Worm (Caenorhabditis elegans): ENCODE measurements around the gene T01B11.1.

Gene T01B11.1

ce11 chrIV:8464187-8464586 is 17.2 kb downstream of the T01B11.1 start:
- no peak for TF ChIP-seq dmd-4 (tag; optimal IDR thresholded peaks at IDR 0.05; ENCODE audit: borderline replicate concordance)
- TF ChIP-seq pag-3 (tag; optimal IDR thresholded peaks at IDR 0.05; ENCODE audit: borderline replicate concordance) = no peak
- no peak for TF ChIP-seq ahr-1 (tag; optimal IDR thresholded peaks at IDR 0.05)
- no peak for TF ChIP-seq ceh-2 (tag; optimal IDR thresholded peaks at IDR 0.05)
- no peak for TF ChIP-seq pat-9 (tag; optimal IDR thresholded peaks at IDR 0.05)
- TF ChIP-seq ceh-14 (tag; optimal IDR thresholded peaks at IDR 0.05) = no peak
- TF ChIP-seq dve-1 (tag; optimal IDR thresholded peaks at IDR 0.05) = no peak
- no peak for TF ChIP-seq pax-1 (tag; optimal IDR thresholded peaks at IDR 0.05)
- no peak for TF ChIP-seq pha-4 (tag; optimal IDR thresholded peaks at IDR 0.05)
- no peak for TF ChIP-seq unc-42 (tag; optimal IDR thresholded peaks at IDR 0.05)
- no peak for TF ChIP-seq eyg-1 (tag; optimal IDR thresholded peaks at IDR 0.05)
- no peak for TF ChIP-seq hlh-6 (tag; optimal IDR thresholded peaks at IDR 0.05)
- no peak for TF ChIP-seq madf-2 (tag; optimal IDR thresholded peaks at IDR 0.05)
- no peak for TF ChIP-seq hlh-8 (tag; optimal IDR thresholded peaks at IDR 0.05)
- no peak for TF ChIP-seq ceh-9 (tag; optimal IDR thresholded peaks at IDR 0.05)
- TF ChIP-seq gmeb-2 (tag; optimal IDR thresholded peaks at IDR 0.05) = no peak

ce11 chrIV:8472493-8472892 is 25.5 kb downstream of the T01B11.1 start, which contains the start of gene oat-1:
Gene oat-1 (minus strand): TSS chrIV:8472593.
- no peak for TF ChIP-seq mec-3 (tag; optimal IDR thresholded peaks at IDR 0.05; ENCODE audit: borderline replicate concordance)
- TF ChIP-seq pag-3 (tag; optimal IDR thresholded peaks at IDR 0.05; ENCODE audit: borderline replicate concordance) = no peak
- TF ChIP-seq rnt-1 (tag; optimal IDR thresholded peaks at IDR 0.05) = no peak
- TF ChIP-seq nfya-1 (tag; optimal IDR thresholded peaks at IDR 0.05) = no peak
- no peak for TF ChIP-seq sox-4 (tag; optimal IDR thresholded peaks at IDR 0.05)
- TF ChIP-seq sox-2 (GFP tag; IDR thresholded peaks at IDR 0.05) = no peak
- TF ChIP-seq npax-4 (tag; optimal IDR thresholded peaks at IDR 0.05) = no peak
- TF ChIP-seq lin-11 (tag; optimal IDR thresholded peaks at IDR 0.05) = no peak
- TF ChIP-seq dve-1 (tag; optimal IDR thresholded peaks at IDR 0.05) = no peak
- TF ChIP-seq sdc-2 (tag; optimal IDR thresholded peaks at IDR 0.05) = no peak
- TF ChIP-seq fkh-6 (tag; optimal IDR thresholded peaks at IDR 0.05) = no peak
- no peak for TF ChIP-seq unc-86 (tag; optimal IDR thresholded peaks at IDR 0.05)
- TF ChIP-seq tbx-7 (tag; optimal IDR thresholded peaks at IDR 0.05) = no peak
- TF ChIP-seq ref-2 (tag; optimal IDR thresholded peaks at IDR 0.05) = no peak
- TF ChIP-seq nhr-11 (tag; optimal IDR thresholded peaks at IDR 0.05) = no peak
- no peak for TF ChIP-seq pat-9 (tag; optimal IDR thresholded peaks at IDR 0.05)

ce11 chrIV:8473756-8474155 is 26.8 kb downstream of the T01B11.1 start, which contains the start of gene C28C12.11:
Gene C28C12.11 (plus strand): TSS chrIV:8474056.
- TF ChIP-seq pha-4 (tag; optimal IDR thresholded peaks at IDR 0.05) (no peak), ceh-30 (tag; optimal IDR thresholded peaks at IDR 0.05) (no peak), unc-3 (GFP tag; conservative IDR thresholded peaks at IDR 0.05) (no peak), unc-3 (tag; optimal IDR thresholded peaks at IDR 0.05) (no peak), hlh-13 (GFP tag; optimal IDR thresholded peaks at IDR 0.05) (no peak), ceh-48 (tag; optimal IDR thresholded peaks at IDR 0.05) (no peak), elt-4 (tag; optimal IDR thresholded peaks at IDR 0.05) (no peak), K02D7.2 (tag; optimal IDR thresholded peaks at IDR 0.05) (no peak), ceh-9 (tag; optimal IDR thresholded peaks at IDR 0.05) (no peak), ceh-18 (tag; optimal IDR thresholded peaks at IDR 0.05) (no peak), ahr-1 (tag; optimal IDR thresholded peaks at IDR 0.05) (no peak), hlh-15 (tag; optimal IDR thresholded peaks at IDR 0.05) (no peak)

- no peak for TF ChIP-seq fax-1 (tag; optimal IDR thresholded peaks at IDR 0.05)
- TF ChIP-seq lin-11 (tag; optimal IDR thresholded peaks at IDR 0.05) = no peak
- no peak for TF ChIP-seq C08G9.2 (tag; optimal IDR thresholded peaks at IDR 0.05)
- TF ChIP-seq ceh-22 (tag; optimal IDR thresholded peaks at IDR 0.05) = no peak
- TF ChIP-seq unc-42 (tag; optimal IDR thresholded peaks at IDR 0.05) = no peak
- no peak for TF ChIP-seq dve-1 (tag; optimal IDR thresholded peaks at IDR 0.05)
- no peak for TF ChIP-seq ceh-31 (tag; optimal IDR thresholded peaks at IDR 0.05)
- no peak for TF ChIP-seq mec-3 (tag; optimal IDR thresholded peaks at IDR 0.05; ENCODE audit: borderline replicate concordance)
- no peak for TF ChIP-seq pha-2 (tag; optimal IDR thresholded peaks at IDR 0.05)
- no peak for TF ChIP-seq gmeb-2 (tag; optimal IDR thresholded peaks at IDR 0.05)
- TF ChIP-seq ceh-2 (tag; optimal IDR thresholded peaks at IDR 0.05) = no peak
- no peak for TF ChIP-seq ama-1 (optimal IDR thresholded peaks at IDR 0.05)
- no peak for TF ChIP-seq ceh-9 (tag; optimal IDR thresholded peaks at IDR 0.05)
- no peak for TF ChIP-seq npax-4 (tag; optimal IDR thresholded peaks at IDR 0.05)
- TF ChIP-seq tbx-7 (tag; optimal IDR thresholded peaks at IDR 0.05) = no peak
- TF ChIP-seq ttx-3 (tag; optimal IDR thresholded peaks at IDR 0.05) = no peak
- no peak for TF ChIP-seq madf-2 (tag; optimal IDR thresholded peaks at IDR 0.05)
- no peak for TF ChIP-seq Y22D7AL.16 (tag; optimal IDR thresholded peaks at IDR 0.05)
- TF ChIP-seq T23F11.4 (GFP tag; optimal IDR thresholded peaks at IDR 0.05) = no peak
Measured at ce11 chrIV:8475030-8475679, 28.2 kb downstream of the T01B11.1 start.
